Worm (Caenorhabditis elegans) whole organism, early embryonic: ENCODE data around the gene ZK1320.7.

Source experiments
- ama-1 ChIP-seq: fragments of 150-350 bp; optimal IDR thresholded peaks from 2 replicates; lab custom pipeline; 2014
- ceh-36 ChIP-seq: sonication (generic microtip); optimal IDR thresholded peaks from 2 replicates; lab custom pipeline; 2016; ENCODE audit warnings: missing genetic modification characterization, inconsistent platforms, missing compliant biosample characterization
- ets-7 ChIP-seq: sonication (generic microtip); optimal IDR thresholded peaks from 2 replicates; lab custom pipeline; 2016; ENCODE audit warnings: missing genotype, missing genetic modification characterization, missing compliant biosample characterization
- flt-1 ChIP-seq: fragments of 200-800 bp; sonication (Bioruptor generic); IDR thresholded peaks from 2 replicates; pipeline ENCODE4 v1.3.6; 2022; ENCODE audit warnings: missing genetic modification characterization, missing compliant biosample characterization
- hmg-4 ChIP-seq: fragments of 200-800 bp; sonication (Bioruptor generic); optimal IDR thresholded peaks from 2 replicates; lab custom pipeline; 2018; ENCODE audit warnings: mild to moderate bottlenecking, missing genetic modification characterization, missing compliant biosample characterization
- hnd-1 ChIP-seq: sonication (generic microtip); optimal IDR thresholded peaks from 2 replicates; lab custom pipeline; 2016; ENCODE audit warnings: missing genetic modification characterization, missing compliant biosample characterization
- pes-1 ChIP-seq: fragments of 200-800 bp; sonication (Bioruptor generic); IDR thresholded peaks from 2 replicates; pipeline ENCODE4 v1.3.6; 2022; ENCODE audit warnings: missing genetic modification reagents, missing genetic modification characterization, missing compliant biosample characterization
- scrt-1 ChIP-seq: fragments of 200-800 bp; sonication (Bioruptor generic); IDR thresholded peaks from 2 replicates; pipeline ENCODE4 v1.3.6; 2022; ENCODE audit warnings: missing genetic modification characterization, missing compliant biosample characterization
- sea-1 ChIP-seq: fragments of 200-800 bp; sonication (Bioruptor generic); conservative IDR thresholded peaks from 2 replicates; pipeline ENCODE4 v1.3.6; 2022; ENCODE audit warnings: missing genetic modification characterization, missing compliant biosample characterization
- tbx-11 ChIP-seq: fragments of 200-800 bp; sonication (Bioruptor generic); IDR thresholded peaks from 2 replicates; pipeline ENCODE4 v1.3.6; 2022; ENCODE audit warnings: missing genetic modification characterization, missing compliant biosample characterization
- tbx-37 ChIP-seq: fragments of 200-800 bp; sonication (Bioruptor generic); conservative IDR thresholded peaks from 2 replicates; pipeline ENCODE4 v1.3.6; 2022; ENCODE audit warnings: missing genetic modification reagents, missing genetic modification characterization, missing compliant biosample characterization

DNA sequence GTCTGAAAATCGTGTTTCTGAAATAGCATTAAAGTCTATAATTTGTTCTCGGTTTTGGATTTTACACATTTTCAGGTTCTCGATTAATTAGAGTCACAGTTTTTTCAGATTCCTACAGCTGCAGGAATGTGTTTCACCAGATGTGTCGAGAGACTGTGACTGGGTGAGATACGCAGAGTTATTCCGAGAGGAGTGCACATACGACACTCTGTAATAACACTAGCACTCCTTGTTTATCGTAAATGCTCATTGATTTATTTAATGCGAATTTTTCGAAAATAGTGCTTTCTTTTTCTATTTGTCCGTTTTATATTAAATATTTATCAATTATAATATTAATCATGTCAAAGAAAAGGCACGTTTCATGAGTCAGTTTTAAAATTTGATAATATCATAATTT is 4.0 kb upstream of the ZK1320.7 start, which contains the start of gene ZK1320.11:
- TF ChIP-seq ama-1 = no peak
- no peak for TF ChIP-seq scrt-1 (GFP tag; lab: Robert Waterston, UW)
- no peak for TF ChIP-seq ceh-36 (tag; lab: Kevin White, UChicago)
- no peak for TF ChIP-seq ets-7 (tag; lab: Kevin White, UChicago)
- no peak for TF ChIP-seq sea-1 (GFP tag; lab: Robert Waterston, UW)
- TF ChIP-seq tbx-37 (GFP tag; lab: Robert Waterston, UW) = no peak
- TF ChIP-seq flt-1 (GFP tag; lab: Robert Waterston, UW) = no peak
- TF ChIP-seq tbx-11 (GFP tag; lab: Robert Waterston, UW) = no peak
- TF ChIP-seq hnd-1 (tag; lab: Kevin White, UChicago) = no peak
- TF ChIP-seq pes-1 (GFP tag; lab: Robert Waterston, UW) = no peak
- no peak for TF ChIP-seq hmg-4 (GFP tag; lab: Kevin White, UChicago)
